Worm (Caenorhabditis elegans): Measurements from ENCODE around the gene cut-3.

cut-3 gene

ce11 chrII:8481033-8481708 is 34.5 kb upstream of the cut-3 start:
- TF ChIP-seq cog-1 (tag; optimal IDR thresholded peaks at IDR 0.05) (no peak), T22C8.4 (GFP tag; IDR thresholded peaks at IDR 0.05) (no peak), ref-1 (GFP tag; conservative IDR thresholded peaks at IDR 0.05) (no peak), flt-1 (GFP tag; IDR thresholded peaks at IDR 0.05) (no peak), ztf-29 (GFP tag; IDR thresholded peaks at IDR 0.05) (no peak), klf-2 (GFP tag; conservative IDR thresholded peaks at IDR 0.05) (no peak), ztf-23 (GFP tag; IDR thresholded peaks at IDR 0.05) (no peak), tab-1 (GFP tag; IDR thresholded peaks at IDR 0.05) (no peak), med-1 (GFP tag; optimal IDR thresholded peaks at IDR 0.05; ENCODE audit: insufficient read depth) (no peak)

- TF ChIP-seq ztf-29 (GFP tag; IDR thresholded peaks at IDR 0.05) (no peak), cog-1 (tag; optimal IDR thresholded peaks at IDR 0.05) (no peak), med-1 (GFP tag; optimal IDR thresholded peaks at IDR 0.05; ENCODE audit: insufficient read depth) (no peak), ref-1 (GFP tag; conservative IDR thresholded peaks at IDR 0.05) (no peak), T22C8.4 (GFP tag; IDR thresholded peaks at IDR 0.05) (no peak), klf-2 (GFP tag; conservative IDR thresholded peaks at IDR 0.05) (no peak), flt-1 (GFP tag; IDR thresholded peaks at IDR 0.05) (no peak), tab-1 (GFP tag; IDR thresholded peaks at IDR 0.05) (no peak), ztf-23 (GFP tag; IDR thresholded peaks at IDR 0.05) (no peak)
These were observed 33.5 kb upstream of the cut-3 start, which contains the start of gene lact-4 for ce11 chrII:8480166-8480565. TSS of gene lact-4 (minus strand) at chrII:8480478.

ce11 chrII:8479337-8479736 is 32.7 kb upstream of the cut-3 start:
- TF ChIP-seq med-1 (GFP tag; optimal IDR thresholded peaks at IDR 0.05; ENCODE audit: insufficient read depth) = no peak
- no peak for TF ChIP-seq tab-1 (GFP tag; IDR thresholded peaks at IDR 0.05)
- TF ChIP-seq ztf-23 (GFP tag; IDR thresholded peaks at IDR 0.05) = no peak
- TF ChIP-seq klf-2 (GFP tag; conservative IDR thresholded peaks at IDR 0.05) = no peak
- TF ChIP-seq ztf-29 (GFP tag; IDR thresholded peaks at IDR 0.05) = no peak
- no peak for TF ChIP-seq flt-1 (GFP tag; IDR thresholded peaks at IDR 0.05)

ce11 chrII:8475306-8475822 is 28.7 kb upstream of the cut-3 start, which contains the start of the genes M05D6.1 and M05D6.3:
TSS of gene M05D6.1 (minus strand) at chrII:8475406.
TSS of gene M05D6.3 (plus strand) at chrII:8475772.
- no peak for TF ChIP-seq tab-1 (GFP tag; IDR thresholded peaks at IDR 0.05)
- TF ChIP-seq flt-1 (GFP tag; IDR thresholded peaks at IDR 0.05) = no peak
- no peak for TF ChIP-seq med-1 (GFP tag; optimal IDR thresholded peaks at IDR 0.05; ENCODE audit: insufficient read depth)
- no peak for TF ChIP-seq klf-2 (GFP tag; conservative IDR thresholded peaks at IDR 0.05)
- no peak for TF ChIP-seq cog-1 (tag; optimal IDR thresholded peaks at IDR 0.05)
- TF ChIP-seq ztf-29 (GFP tag; IDR thresholded peaks at IDR 0.05) = no peak
- no peak for TF ChIP-seq ref-1 (GFP tag; conservative IDR thresholded peaks at IDR 0.05)
- TF ChIP-seq T22C8.4 (GFP tag; IDR thresholded peaks at IDR 0.05) = no peak
- no peak for TF ChIP-seq ztf-23 (GFP tag; IDR thresholded peaks at IDR 0.05)

ce11 chrII:8472916-8473315 is 26.3 kb upstream of the cut-3 start:
- TF ChIP-seq T22C8.4 (GFP tag; IDR thresholded peaks at IDR 0.05) (no peak), ztf-23 (GFP tag; IDR thresholded peaks at IDR 0.05) (no peak), tab-1 (GFP tag; IDR thresholded peaks at IDR 0.05) (no peak), klf-2 (GFP tag; conservative IDR thresholded peaks at IDR 0.05) (no peak), flt-1 (GFP tag; IDR thresholded peaks at IDR 0.05) (no peak), cog-1 (tag; optimal IDR thresholded peaks at IDR 0.05) (no peak), ztf-29 (GFP tag; IDR thresholded peaks at IDR 0.05) (no peak), med-1 (GFP tag; optimal IDR thresholded peaks at IDR 0.05; ENCODE audit: insufficient read depth) (no peak), ref-1 (GFP tag; conservative IDR thresholded peaks at IDR 0.05) (no peak)

ce11 chrII:8471139-8471538 is 24.5 kb upstream of the cut-3 start, which contains the start of gene M05D6.8:
TSS of gene M05D6.8 (minus strand) at chrII:8471239.
- TF ChIP-seq ztf-23 (GFP tag; IDR thresholded peaks at IDR 0.05) = no peak
- no peak for TF ChIP-seq ref-1 (GFP tag; conservative IDR thresholded peaks at IDR 0.05)

ce11 chrII:8467809-8468208 is 21.2 kb upstream of the cut-3 start, which contains the start of gene M05D6.2:
TSS of gene M05D6.2 (plus strand) at chrII:8468109.
- TF ChIP-seq med-1 (GFP tag; optimal IDR thresholded peaks at IDR 0.05; ENCODE audit: insufficient read depth) (no peak), flt-1 (GFP tag; IDR thresholded peaks at IDR 0.05) (no peak), cog-1 (tag; optimal IDR thresholded peaks at IDR 0.05) (no peak), ref-1 (GFP tag; conservative IDR thresholded peaks at IDR 0.05) (no peak), klf-2 (GFP tag; conservative IDR thresholded peaks at IDR 0.05) (no peak), ztf-23 (GFP tag; IDR thresholded peaks at IDR 0.05) (no peak), T22C8.4 (GFP tag; IDR thresholded peaks at IDR 0.05) (no peak), tab-1 (GFP tag; IDR thresholded peaks at IDR 0.05) (no peak), ztf-29 (GFP tag; IDR thresholded peaks at IDR 0.05) (no peak)

- TF ChIP-seq ztf-23 (GFP tag; IDR thresholded peaks at IDR 0.05) (no peak), ztf-29 (GFP tag; IDR thresholded peaks at IDR 0.05) (no peak), ref-1 (GFP tag; conservative IDR thresholded peaks at IDR 0.05) (no peak), klf-2 (GFP tag; conservative IDR thresholded peaks at IDR 0.05) (no peak), med-1 (GFP tag; optimal IDR thresholded peaks at IDR 0.05; ENCODE audit: insufficient read depth) (no peak), tab-1 (GFP tag; IDR thresholded peaks at IDR 0.05) (no peak), flt-1 (GFP tag; IDR thresholded peaks at IDR 0.05) (no peak)
These were observed 20.2 kb upstream of the cut-3 start, which contains the start of gene F22B5.10 for ce11 chrII:8466874-8467273. TSS of gene F22B5.10 (plus strand) at chrII:8467174.

ce11 chrII:8464448-8464898 is 17.8 kb upstream of the cut-3 start, which contains the start of gene fars-3:
TSS of gene fars-3 (plus strand) at chrII:8464848.
- TF ChIP-seq flt-1 (GFP tag; IDR thresholded peaks at IDR 0.05) = 0 out of 2 replicates have a peak, but pooled peaks have one; percentile 49
- TF ChIP-seq T22C8.4 (GFP tag; IDR thresholded peaks at IDR 0.05) = no peak

ce11 chrII:8457438-8457837 is 10.8 kb upstream of the cut-3 start, which contains the start of gene zyg-9:
TSS of gene zyg-9 (plus strand) at chrII:8457818.
- no peak for TF ChIP-seq ztf-23 (GFP tag; IDR thresholded peaks at IDR 0.05)
- TF ChIP-seq T22C8.4 (GFP tag; IDR thresholded peaks at IDR 0.05) = 0 out of 2 replicates have a peak, but pooled peaks have one; percentile 14
- TF ChIP-seq ref-1 (GFP tag; conservative IDR thresholded peaks at IDR 0.05) = no peak
- TF ChIP-seq med-1 (GFP tag; optimal IDR thresholded peaks at IDR 0.05; ENCODE audit: insufficient read depth) = no peak
